Worm (Caenorhabditis elegans) whole organism, L4 larva: ENCODE measurements around the gene R10D12.8.

Experiments used
- F10B5.3 ChIP-seq: sonication (generic microtip); optimal IDR thresholded peaks from 2 replicates; lab custom pipeline; 2016; ENCODE audit warnings: mild to moderate bottlenecking, missing genetic modification characterization, missing compliant biosample characterization
- F44E2.7 ChIP-seq: fragments of 200-800 bp; sonication (Bioruptor generic); IDR thresholded peaks from 2 replicates; pipeline ENCODE4 v2.1.2; 2022; ENCODE audit warnings: missing genetic modification characterization, missing compliant biosample characterization
- R02D3.7 ChIP-seq: fragments of 150-350 bp; sonication (generic microtip); optimal IDR thresholded peaks from 3 replicates; lab custom pipeline; 2014; ENCODE audit warnings: missing biosample characterization, missing genetic modification characterization
- Y105C5A.15 ChIP-seq: fragments of 200-800 bp; sonication (Bioruptor generic); IDR thresholded peaks from 2 replicates; pipeline ENCODE4 v1.3.6; 2022; ENCODE audit warnings: missing genetic modification characterization, missing compliant biosample characterization
- Y48G9A.11 ChIP-seq: fragments of 200-800 bp; sonication (Bioruptor generic); IDR thresholded peaks from 2 replicates; pipeline ENCODE4 v1.3.6; 2022; ENCODE audit warnings: missing genetic modification reagents, missing genetic modification characterization, missing compliant biosample characterization
- Y5F2A.4 ChIP-seq: fragments of 200-800 bp; sonication (Bioruptor generic); optimal IDR thresholded peaks from 2 replicates; lab custom pipeline; 2018; ENCODE audit warnings: mild to moderate bottlenecking, missing genetic modification characterization, missing compliant biosample characterization
- ZK337.2 ChIP-seq: fragments of 200-800 bp; sonication (Bioruptor generic); IDR thresholded peaks from 2 replicates; pipeline ENCODE4 v1.3.6; 2022; ENCODE audit warnings: missing genetic modification reagents, missing genetic modification characterization, missing compliant biosample characterization
- ZK546.5 ChIP-seq, 2 experiments: sonication (generic microtip); optimal IDR thresholded peaks; 2 replicates each; lab custom pipeline; 2017; ENCODE audit warnings: missing biosample characterization in 2 of 2, missing genetic modification characterization in 2 of 2
- aha-1 ChIP-seq: fragments of 150-350 bp; peaks from one replicate; lab custom pipeline; 2014; ENCODE audit warnings: missing biosample characterization, missing genetic modification characterization
- aly-2 ChIP-seq: sonication (generic microtip); optimal IDR thresholded peaks from 2 replicates; lab custom pipeline; 2018; ENCODE audit warnings: missing biosample characterization, missing genetic modification characterization
- arid-1 ChIP-seq: fragments of 200-800 bp; sonication (Bioruptor generic); conservative IDR thresholded peaks from 2 replicates; pipeline ENCODE4 v1.3.6; 2022; ENCODE audit warnings: missing genetic modification reagents, missing genetic modification characterization, missing compliant biosample characterization
- attf-4 ChIP-seq: sonication (generic microtip); optimal IDR thresholded peaks from 3 replicates; lab custom pipeline; 2017; ENCODE audit warnings: missing biosample characterization, missing genetic modification characterization
- ceh-20 ChIP-seq: fragments of 200-800 bp; sonication (Bioruptor generic); IDR thresholded peaks from 2 replicates; pipeline ENCODE4 v1.3.6; 2022; ENCODE audit warnings: missing genetic modification reagents, missing genetic modification characterization, missing compliant biosample characterization
- ceh-62 ChIP-seq: sonication (generic microtip); optimal IDR thresholded peaks from 2 replicates; lab custom pipeline; 2017; ENCODE audit warnings: missing biosample characterization, missing genetic modification characterization
- ceh-82 ChIP-seq: sonication (generic microtip); optimal IDR thresholded peaks from 2 replicates; lab custom pipeline; 2017; ENCODE audit warnings: missing biosample characterization, missing genetic modification characterization
- ces-1 ChIP-seq: fragments of 150-350 bp; sonication (generic microtip); optimal IDR thresholded peaks from 4 replicates; lab custom pipeline; 2014; ENCODE audit warnings: missing biosample characterization, missing genetic modification reagents, missing genetic modification characterization
- daf-16 ChIP-seq, 3 experiments: sonication (generic microtip); optimal IDR thresholded peaks; 2 replicates each; lab custom pipeline; 2016 to 2017; ENCODE audit warnings: missing genetic modification characterization in 3 of 3, missing genetic modification reagents in 3 of 3, mild to moderate bottlenecking in 2 of 3, missing compliant biosample characterization in 2 of 3, missing biosample characterization in 1 of 3, moderate library complexity in 1 of 3
- daf-19 ChIP-seq: fragments of 200-800 bp; sonication (Bioruptor generic); conservative IDR thresholded peaks from 2 replicates; pipeline ENCODE4 v1.3.6; 2022; ENCODE audit warnings: missing genetic modification characterization, missing compliant biosample characterization
- daf-8 ChIP-seq: fragments of 200-800 bp; sonication (Bioruptor generic); IDR thresholded peaks from 2 replicates; pipeline ENCODE4 v1.3.6; 2022; ENCODE audit warnings: missing genetic modification characterization, missing compliant biosample characterization
- dmd-6 ChIP-seq: fragments of 200-800 bp; sonication (Bioruptor generic); IDR thresholded peaks from 2 replicates; pipeline ENCODE4 v1.3.6; 2022; ENCODE audit warnings: missing genetic modification reagents, missing genetic modification characterization, missing compliant biosample characterization
- dmd-8 ChIP-seq: fragments of 200-800 bp; sonication (Bioruptor generic); IDR thresholded peaks from 2 replicates; pipeline ENCODE4 v1.3.6; 2022; ENCODE audit warnings: missing genetic modification characterization, missing compliant biosample characterization
- dpl-1 ChIP-seq: fragments of 150-350 bp; optimal IDR thresholded peaks from 2 replicates; lab custom pipeline; 2014; ENCODE audit warnings: missing biosample characterization, missing genetic modification reagents, missing genetic modification characterization
- dve-1 ChIP-seq: sonication (generic microtip); optimal IDR thresholded peaks from 2 replicates; lab custom pipeline; 2017; ENCODE audit warnings: antibody characterized with exemption, mild to moderate bottlenecking, missing genetic modification characterization, missing compliant biosample characterization; ENCODE audit not compliant: insufficient read depth
- egl-43 ChIP-seq: fragments of 200-800 bp; sonication (Bioruptor generic); IDR thresholded peaks from 2 replicates; pipeline ENCODE4 v1.3.6; 2022; ENCODE audit warnings: missing genetic modification reagents, missing genetic modification characterization, missing compliant biosample characterization
- gei-8 ChIP-seq: fragments of 200-800 bp; sonication (Bioruptor generic); optimal IDR thresholded peaks from 2 replicates; lab custom pipeline; 2018; ENCODE audit warnings: mild to moderate bottlenecking, missing genetic modification characterization, missing compliant biosample characterization
- hif-1 ChIP-seq, 2 experiments: sonication (generic microtip); optimal IDR thresholded peaks; 2 replicates each; lab custom pipeline; 2016 to 2017; ENCODE audit warnings: missing compliant biosample characterization in 2 of 2, missing genetic modification characterization in 2 of 2, missing genetic modification reagents in 2 of 2, missing genotype in 2 of 2, mild to moderate bottlenecking in 1 of 2
- hlh-30 ChIP-seq: sonication (generic microtip); optimal IDR thresholded peaks from 2 replicates; lab custom pipeline; 2017; ENCODE audit warnings: antibody characterized with exemption, mild to moderate bottlenecking, missing genetic modification characterization, missing compliant biosample characterization; ENCODE audit not compliant: insufficient read depth
- hmg-1.1 ChIP-seq: fragments of 200-800 bp; sonication (Bioruptor generic); IDR thresholded peaks from 2 replicates; pipeline ENCODE4 v1.3.6; 2022; ENCODE audit warnings: missing genetic modification reagents, missing genetic modification characterization, missing compliant biosample characterization
- jun-1 ChIP-seq: fragments of 150-350 bp; optimal IDR thresholded peaks from 2 replicates; lab custom pipeline; 2014; ENCODE audit warnings: missing biosample characterization, missing genetic modification reagents, missing genetic modification characterization
- lin-1 ChIP-seq: fragments of 200-800 bp; sonication (Bioruptor generic); IDR thresholded peaks from 2 replicates; pipeline ENCODE4 v1.3.6; 2022; ENCODE audit warnings: missing genetic modification reagents, missing genetic modification characterization, missing compliant biosample characterization
- lin-29 ChIP-seq: fragments of 200-800 bp; sonication (Bioruptor generic); IDR thresholded peaks from 2 replicates; pipeline ENCODE4 v1.3.6; 2022; ENCODE audit warnings: missing genetic modification reagents, missing genetic modification characterization, missing compliant biosample characterization
- lir-3 ChIP-seq: sonication (generic microtip); optimal IDR thresholded peaks from 2 replicates; lab custom pipeline; 2016; ENCODE audit warnings: mild to moderate bottlenecking, missing genetic modification characterization, missing compliant biosample characterization
- lsy-2 ChIP-seq, 2 experiments: fragments of 150-350 bp in 1 of 2; sonication (generic microtip) in 1 of 2; optimal IDR thresholded peaks; 2 replicates each; lab custom pipeline; 2014 to 2017; ENCODE audit warnings: missing biosample characterization in 2 of 2, missing genetic modification characterization in 2 of 2
- mdl-1 ChIP-seq, 2 experiments: fragments of 150-350 bp in 1 of 2; sonication (generic microtip) in 1 of 2; optimal IDR thresholded peaks; 2 replicates each; lab custom pipeline; 2014 to 2017; ENCODE audit warnings: missing biosample characterization in 2 of 2, missing genetic modification characterization in 2 of 2
- mdt-29 ChIP-seq: fragments of 200-800 bp; sonication (Bioruptor generic); IDR thresholded peaks from 2 replicates; pipeline ENCODE4 v1.3.6; 2022; ENCODE audit warnings: missing genetic modification reagents, missing genetic modification characterization, missing compliant biosample characterization
- mep-1 ChIP-seq: fragments of 150-350 bp; sonication (generic microtip); optimal IDR thresholded peaks from 3 replicates; lab custom pipeline; 2014; ENCODE audit warnings: missing biosample characterization, missing genetic modification characterization
- mxl-2 ChIP-seq: fragments of 200-800 bp; sonication (Bioruptor generic); conservative IDR thresholded peaks from 2 replicates; pipeline ENCODE4 v1.3.6; 2022; ENCODE audit warnings: missing genetic modification reagents, missing genetic modification characterization, missing compliant biosample characterization
- nhr-102 ChIP-seq: sonication (generic microtip); optimal IDR thresholded peaks from 2 replicates; lab custom pipeline; 2016; ENCODE audit warnings: mild to moderate bottlenecking, missing genetic modification characterization, moderate library complexity, missing compliant biosample characterization
- nhr-111 ChIP-seq: fragments of 200-800 bp; sonication (Bioruptor generic); optimal IDR thresholded peaks from 2 replicates; lab custom pipeline; 2018; ENCODE audit warnings: mild to moderate bottlenecking, missing genetic modification characterization, missing compliant biosample characterization
- nhr-28 ChIP-seq: fragments of 150-350 bp; optimal IDR thresholded peaks from 2 replicates; lab custom pipeline; 2014; ENCODE audit warnings: missing biosample characterization, missing genetic modification characterization
- nhr-6 ChIP-seq: fragments of 150-350 bp; optimal IDR thresholded peaks from 2 replicates; lab custom pipeline; 2014; ENCODE audit warnings: missing biosample characterization, missing genetic modification characterization
- php-3 ChIP-seq: fragments of 200-800 bp; sonication (Bioruptor generic); IDR thresholded peaks from 2 replicates; pipeline ENCODE4 v1.3.6; 2022; ENCODE audit warnings: missing genetic modification reagents, missing genetic modification characterization, missing compliant biosample characterization
- set-16 ChIP-seq: fragments of 200-800 bp; sonication (Bioruptor generic); IDR thresholded peaks from 2 replicates; pipeline ENCODE4 v1.3.6; 2022; ENCODE audit warnings: missing genetic modification reagents, missing genetic modification characterization, missing compliant biosample characterization
- snpc-1.2 ChIP-seq: fragments of 200-800 bp; sonication (Bioruptor generic); IDR thresholded peaks from 2 replicates; pipeline ENCODE4 v1.3.6; 2022; ENCODE audit warnings: missing genetic modification reagents, missing genetic modification characterization, missing compliant biosample characterization
- vab-7 ChIP-seq: fragments of 200-800 bp; sonication (Bioruptor generic); IDR thresholded peaks from 2 replicates; pipeline ENCODE4 v1.3.6; 2022; ENCODE audit warnings: missing genetic modification reagents, missing genetic modification characterization, missing compliant biosample characterization
- zfp-2 ChIP-seq: sonication (generic microtip); optimal IDR thresholded peaks from 2 replicates; lab custom pipeline; 2016; ENCODE audit warnings: mild to moderate bottlenecking, missing genetic modification characterization, missing compliant biosample characterization
- zfp-3 ChIP-seq: fragments of 200-800 bp; sonication (Bioruptor generic); conservative IDR thresholded peaks from 2 replicates; pipeline ENCODE4 v1.3.6; 2022; ENCODE audit warnings: missing genetic modification reagents, missing genetic modification characterization, missing compliant biosample characterization
- zip-11 ChIP-seq: fragments of 200-800 bp; sonication (Bioruptor generic); IDR thresholded peaks from 2 replicates; pipeline ENCODE4 v1.3.6; 2022; ENCODE audit warnings: missing genetic modification characterization, missing compliant biosample characterization
- ztf-11 ChIP-seq: fragments of 150-350 bp; optimal IDR thresholded peaks from 2 replicates; lab custom pipeline; 2014; ENCODE audit warnings: missing biosample characterization, missing genetic modification characterization

R10D12.8 gene

DNA sequence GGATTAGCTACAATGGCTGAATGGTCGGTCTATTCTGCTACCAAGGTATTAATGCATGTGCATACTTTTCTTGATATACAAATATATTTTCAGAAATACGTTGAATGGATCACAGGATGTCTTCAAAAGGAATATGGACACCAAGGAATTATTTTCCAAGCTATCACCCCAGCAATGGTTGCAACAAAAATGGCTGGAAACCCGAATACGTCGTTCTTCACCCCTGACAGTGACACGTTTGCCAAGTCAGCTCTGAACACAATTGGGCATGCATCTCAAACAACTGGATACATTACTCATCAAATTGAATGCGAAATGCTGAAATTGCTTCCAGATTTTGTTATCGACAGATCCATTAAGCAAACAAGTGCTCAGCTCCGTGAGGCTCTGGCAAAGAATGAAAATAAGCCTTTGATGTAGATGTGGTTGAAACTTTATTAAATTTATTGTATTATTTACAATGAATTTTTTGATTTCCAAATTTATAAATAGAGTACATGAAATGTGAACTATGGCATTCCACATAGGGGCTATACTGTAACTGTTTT is 45.5 kb downstream of the R10D12.8 start (continued):
- TF ChIP-seq hlh-30 (peak; percentile 4), hmg-1.1 (GFP tag; lab: Robert Waterston, UW) (no peak; the same call in 1 of the 2 replicates), ceh-20 (GFP tag; lab: Robert Waterston, UW) (no peak), ceh-62 (tag; lab: Kevin White, UChicago) (no peak), aly-2 (no peak), lsy-2 (tag; optimal IDR thresholded peaks at IDR 0.05; lab: Kevin White, UChicago) (peak; percentile 69 to 72), F10B5.3 (tag; lab: Kevin White, UChicago) (no peak), daf-19 (GFP tag; lab: Robert Waterston, UW) (no peak), ZK337.2 (GFP tag; lab: Robert Waterston, UW) (no peak), mdl-1 (tag; optimal IDR thresholded peaks at IDR 0.05; lab: Kevin White, UChicago) (peak in 1 of 2 experiments; percentile 22), dmd-6 (peak; percentile 56), vab-7 (GFP tag; lab: Robert Waterston, UW) (no peak), lir-3 (tag; lab: Kevin White, UChicago) (no peak), Y105C5A.15 (GFP tag; lab: Robert Waterston, UW) (no peak)
- TF ChIP-seq, all 104 proteins: peak for 39

DNA sequence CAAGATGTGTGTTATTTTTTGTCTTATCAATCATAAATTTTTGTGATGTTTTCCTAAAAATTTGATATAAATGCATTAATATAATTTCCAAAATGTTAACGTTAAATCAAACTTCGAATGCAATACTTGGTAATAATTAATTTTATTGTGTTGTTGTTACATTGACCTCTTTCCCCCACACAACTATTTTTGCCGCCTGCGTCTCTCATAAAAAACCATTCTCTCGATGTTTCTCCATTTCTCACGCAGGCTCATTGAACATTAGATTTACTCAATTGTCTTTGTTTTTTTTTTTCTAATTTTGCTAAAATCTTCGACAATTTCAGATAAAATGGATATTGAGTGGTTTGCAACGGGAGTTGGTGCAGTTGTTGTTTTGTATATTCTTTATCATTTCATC is 46.9 kb downstream of the R10D12.8 start, which contains the start of gene stdh-1:
TSS of gene stdh-1 (plus strand) at position 327 of the 400 bp plus-strand sequence.
- TF ChIP-seq ztf-11 (tag; lab: Kevin White, UChicago) (no peak), nhr-28 (peak; percentile 24), nhr-6 (tag; lab: Kevin White, UChicago) (peak; percentile 9), nhr-111 (no peak), aly-2 (no peak), ZK546.5 (tag; optimal IDR thresholded peaks at IDR 0.05; lab: Kevin White, UChicago) (no peak), lin-29 (GFP tag; lab: Robert Waterston, UW) (no peak), snpc-1.2 (GFP tag; lab: Robert Waterston, UW) (no peak), dpl-1 (no peak), zip-11 (GFP tag; lab: Robert Waterston, UW) (no peak), F44E2.7 (no peak), mdt-29 (GFP tag; lab: Robert Waterston, UW) (no peak), ceh-82 (tag; lab: Kevin White, UChicago) (no peak), set-16 (GFP tag; lab: Robert Waterston, UW) (no peak), dmd-8 (GFP tag; lab: Robert Waterston, UW) (no peak), Y5F2A.4 (GFP tag; lab: Kevin White, UChicago) (no peak), mxl-2 (no peak), php-3 (GFP tag; lab: Robert Waterston, UW) (peak; percentile 47; the same call in 1 of the 2 replicates), R02D3.7 (no peak), egl-43 (GFP tag; lab: Robert Waterston, UW) (no peak), nhr-102 (tag; lab: Kevin White, UChicago) (no peak), aha-1 (peak; percentile 20), daf-8 (GFP tag; lab: Robert Waterston, UW) (no peak), gei-8 (no peak), lin-1 (GFP tag; lab: Robert Waterston, UW) (no peak), hif-1 (tag; optimal IDR thresholded peaks at IDR 0.05; lab: Kevin White, UChicago) (peak in 1 of 2 experiments; percentile 30), zfp-3 (no peak), dve-1 (tag; lab: Kevin White, UChicago) (peak; percentile 8), zfp-2 (tag; lab: Kevin White, UChicago) (no peak), attf-4 (tag; lab: Kevin White, UChicago) (no peak), dmd-6 (no peak), jun-1 (tag; lab: Kevin White, UChicago) (no peak), ZK337.2 (GFP tag; lab: Robert Waterston, UW) (no peak), daf-16 (GFP tag; optimal IDR thresholded peaks at IDR 0.05; lab: Kevin White, UChicago) (no peak), daf-16 (tag; optimal IDR thresholded peaks at IDR 0.05; lab: Kevin White, UChicago) (peak; percentile 76), Y48G9A.11 (GFP tag; lab: Robert Waterston, UW) (no peak), ces-1 (GFP tag; lab: Kevin White, UChicago) (no peak), ceh-20 (GFP tag; lab: Robert Waterston, UW) (no peak), arid-1 (GFP tag; lab: Robert Waterston, UW) (no peak), mep-1 (no peak)
